Fruit fly (Drosophila melanogaster) S2 (cell line): Measurements from ENCODE around the gene TotZ.

Experiments
- CG8478 ChIP-seq: fragments of >200 bp; optimal IDR thresholded peaks from 2 replicates; lab custom pipeline; 2018
- CTCF ChIP-seq, 2 experiments: fragments of >200 bp; optimal IDR thresholded peaks; 2 replicates each; lab custom pipeline; 2018

- TF ChIP-seq CTCF (optimal IDR thresholded peaks at IDR 0.05; lab: Kevin White, UChicago): no peak
- no peak for TF ChIP-seq CG8478 (lab: Kevin White, UChicago)
These were observed 32.0 kb upstream of the TotZ start for dm6 chr3R:20845493-20845892.
